Worm (Caenorhabditis elegans): ENCODE data around the gene ZK177.9.

ce11 chrII:5541685-5542084, 24.1 kb upstream of the ZK177.9 start, which contains the start of gene C17C3.24:
- TF ChIP-seq ama-1 (optimal IDR thresholded peaks at IDR 0.05) (no peak), aly-2 (tag; optimal IDR thresholded peaks at IDR 0.05) (no peak), ceh-28 (tag; optimal IDR thresholded peaks at IDR 0.05) (no peak), fkh-10 (GFP tag; optimal IDR thresholded peaks at IDR 0.05) (no peak), ztf-11 (tag; optimal IDR thresholded peaks at IDR 0.05) (no peak), nhr-77 (tag; optimal IDR thresholded peaks at IDR 0.05) (no peak), nhr-12 (tag; optimal IDR thresholded peaks at IDR 0.05) (no peak), egl-27 (tag; optimal IDR thresholded peaks at IDR 0.05) (no peak), ztf-4 (tag; optimal IDR thresholded peaks at IDR 0.05) (no peak), nhr-237 (tag; optimal IDR thresholded peaks at IDR 0.05) (no peak)
